Worm (Caenorhabditis elegans) whole organism, mixed stage, embryonic: ENCODE results near the gene F49C12.5.

Source experiments
- ceh-43 ChIP-seq: fragments of 200-800 bp; sonication (Bioruptor generic); optimal IDR thresholded peaks from 2 replicates; lab custom pipeline; 2018; ENCODE audit warnings: mild to moderate bottlenecking, missing genetic modification characterization, moderate library complexity, missing compliant biosample characterization
- mab-5 ChIP-seq: fragments of 150-350 bp; optimal IDR thresholded peaks from 2 replicates; lab custom pipeline; 2014; ENCODE audit warnings: missing biosample characterization, missing genetic modification characterization
- mep-1 ChIP-seq: fragments of 150-350 bp; optimal IDR thresholded peaks from 2 replicates; lab custom pipeline; 2017; ENCODE audit warnings: missing biosample characterization, missing genetic modification reagents, missing genetic modification characterization, inconsistent platforms
- nhr-12 ChIP-seq: fragments of 150-350 bp; optimal IDR thresholded peaks from 2 replicates; lab custom pipeline; 2014; ENCODE audit warnings: missing biosample characterization, missing genetic modification characterization
- ztf-11 ChIP-seq: fragments of 150-350 bp; optimal IDR thresholded peaks from 2 replicates; lab custom pipeline; 2014; ENCODE audit warnings: missing biosample characterization, missing genetic modification characterization

DNA sequence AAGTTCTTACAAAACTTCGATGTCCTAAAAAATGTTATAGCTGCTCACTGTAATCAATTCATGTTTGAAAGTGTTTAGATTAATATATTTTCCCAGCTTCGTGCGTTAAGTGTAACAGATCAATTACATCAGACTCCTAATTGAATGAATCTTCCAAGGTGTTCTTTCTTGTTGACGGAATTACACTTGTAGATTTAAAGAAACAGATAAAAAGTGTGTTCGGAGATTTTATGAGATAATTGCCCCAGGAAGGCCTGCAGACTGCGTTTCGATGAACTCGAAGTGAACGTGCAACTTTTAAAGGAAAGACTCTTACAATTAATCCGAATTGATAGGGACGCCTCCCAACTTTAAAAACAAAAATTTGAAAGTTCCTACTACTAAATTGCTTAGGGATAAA is 15.1 kb upstream of the F49C12.5 start:
- TF ChIP-seq nhr-12 (tag; lab: Kevin White, UChicago) (no peak), mab-5 (no peak), ceh-43 (GFP tag; lab: Kevin White, UChicago) (no peak), ztf-11 (no peak), mep-1 (tag; lab: Kevin White, UChicago) (no peak)
